Worm (Caenorhabditis elegans): ENCODE measurements around the gene ssp-34.

Gene ssp-34

ce11 chrIV:10777076-10777475, 38.7 kb upstream of the ssp-34 start (continued):
- TF ChIP-seq ceh-82 (tag; optimal IDR thresholded peaks at IDR 0.05) (no peak), jun-1 (tag; optimal IDR thresholded peaks at IDR 0.05) (no peak), nhr-12 (tag; optimal IDR thresholded peaks at IDR 0.05) (no peak)

- peak; percentile 25 for TF ChIP-seq dsc-1 (tag; optimal IDR thresholded peaks at IDR 0.05)
- no peak for TF ChIP-seq ceh-88 (GFP tag; IDR thresholded peaks at IDR 0.05)
Measured at ce11 chrIV:10773811-10774210, 35.4 kb upstream of the ssp-34 start, which contains the start of gene inpp-1. Gene inpp-1 (minus strand): TSS chrIV:10773911.

ce11 chrIV:10771296-10771695, 32.9 kb upstream of the ssp-34 start:
- TF ChIP-seq jun-1 (tag; optimal IDR thresholded peaks at IDR 0.05) (no peak), grh-1 (GFP tag; IDR thresholded peaks at IDR 0.05) (no peak)

ce11 chrIV:10769353-10769752, 31.0 kb upstream of the ssp-34 start, which contains the start of gene T25B9.9:
Gene T25B9.9 (plus strand): TSS chrIV:10769653.
- TF ChIP-seq nhr-12 (tag; optimal IDR thresholded peaks at IDR 0.05) (no peak), egl-27 (tag; optimal IDR thresholded peaks at IDR 0.05) (no peak), nhr-85 (tag) (no peak), ces-1 (GFP tag; optimal IDR thresholded peaks at IDR 0.05) (no peak), tlp-1 (tag; optimal IDR thresholded peaks at IDR 0.05) (no peak), nhr-237 (tag; optimal IDR thresholded peaks at IDR 0.05) (no peak), skn-1 (tag; optimal IDR thresholded peaks at IDR 0.05) (no peak), mep-1 (tag; optimal IDR thresholded peaks at IDR 0.05) (no peak), mef-2 (tag; optimal IDR thresholded peaks at IDR 0.05) (no peak), zag-1 (tag; optimal IDR thresholded peaks at IDR 0.05) (no peak), mab-9 (GFP tag; IDR thresholded peaks at IDR 0.05) (no peak), elt-2 (tag; optimal IDR thresholded peaks at IDR 0.05) (no peak), lir-3 (tag; optimal IDR thresholded peaks at IDR 0.05; ENCODE audit: poor library complexity) (no peak), unc-130 (tag; optimal IDR thresholded peaks at IDR 0.05) (no peak), aha-1 (tag; optimal IDR thresholded peaks at IDR 0.05) (no peak), nhr-20 (tag; optimal IDR thresholded peaks at IDR 0.05) (no peak)

- TF ChIP-seq fkh-8 (tag; optimal IDR thresholded peaks at IDR 0.05), result no peak
- TF ChIP-seq ces-1 (GFP tag; optimal IDR thresholded peaks at IDR 0.05), result no peak
- TF ChIP-seq lin-13 (GFP tag; optimal IDR thresholded peaks at IDR 0.05), result no peak
- no peak for TF ChIP-seq vab-15 (tag; optimal IDR thresholded peaks at IDR 0.05)
- TF ChIP-seq ama-1 (optimal IDR thresholded peaks at IDR 0.05), result no peak
- no peak for TF ChIP-seq sptf-1 (tag; optimal IDR thresholded peaks at IDR 0.05)
- no peak for TF ChIP-seq sox-4 (tag; optimal IDR thresholded peaks at IDR 0.05)
- no peak for TF ChIP-seq C04F5.9 (tag; optimal IDR thresholded peaks at IDR 0.05)
- TF ChIP-seq lin-14 (GFP tag; optimal IDR thresholded peaks at IDR 0.05), result peak; percentile 19
- TF ChIP-seq F16B12.6 (tag; optimal IDR thresholded peaks at IDR 0.05), result no peak
- no peak for TF ChIP-seq ztf-11 (tag; optimal IDR thresholded peaks at IDR 0.05)
- TF ChIP-seq ztf-4 (tag; optimal IDR thresholded peaks at IDR 0.05), result no peak
- no peak for TF ChIP-seq nhr-84 (tag; optimal IDR thresholded peaks at IDR 0.05)
- no peak for TF ChIP-seq skn-1 (tag; optimal IDR thresholded peaks at IDR 0.05)
- TF ChIP-seq egl-13 (tag; optimal IDR thresholded peaks at IDR 0.05), result no peak
- no peak for TF ChIP-seq nhr-12 (tag; optimal IDR thresholded peaks at IDR 0.05)
- no peak for TF ChIP-seq unc-98 (GFP tag; IDR thresholded peaks at IDR 0.05)
- TF ChIP-seq efl-1 (optimal IDR thresholded peaks at IDR 0.05), result peak in 1 of 2 experiments; percentile 42
- TF ChIP-seq efl-1 (GFP tag; optimal IDR thresholded peaks at IDR 0.05 in 1 of 2), result peak; percentile 61 to 93
- TF ChIP-seq blmp-1 (tag; optimal IDR thresholded peaks at IDR 0.05), result no peak
- TF ChIP-seq unc-30 (tag; optimal IDR thresholded peaks at IDR 0.05), result no peak
- no peak for TF ChIP-seq lir-3 (tag; optimal IDR thresholded peaks at IDR 0.05; ENCODE audit: poor library complexity)
- no peak for TF ChIP-seq unc-62 (GFP tag; optimal IDR thresholded peaks at IDR 0.05)
- peak in 1 of 2 experiments; percentile 18 for TF ChIP-seq lsy-2 (tag; optimal IDR thresholded peaks at IDR 0.05)
- no peak for TF ChIP-seq ceh-90 (tag; optimal IDR thresholded peaks at IDR 0.05)
- no peak for TF ChIP-seq pag-3 (tag; optimal IDR thresholded peaks at IDR 0.05; ENCODE audit: borderline replicate concordance, insufficient read depth)
- TF ChIP-seq dpl-1 (GFP tag; optimal IDR thresholded peaks at IDR 0.05), result peak in 2 of 3 experiments; percentile 40 to 58
- peak; percentile 1 to 44 for TF ChIP-seq lin-35 (GFP tag; optimal IDR thresholded peaks at IDR 0.05)
- peak; percentile 23 for TF ChIP-seq rnt-1 (tag; optimal IDR thresholded peaks at IDR 0.05)
- TF ChIP-seq aly-2 (tag; optimal IDR thresholded peaks at IDR 0.05), result no peak
Measured at ce11 chrIV:10768146-10768636, 29.8 kb upstream of the ssp-34 start, which contains the start of gene T25B9.8. Gene T25B9.8 (minus strand): TSS chrIV:10768196.
